Worm (Caenorhabditis elegans) whole organism, late embryonic: Measurements from ENCODE around the gene C36C5.15.

ENCODE experiments used
- C08G9.2 ChIP-seq: sonication (generic microtip); optimal IDR thresholded peaks from 2 replicates; lab custom pipeline; 2016; ENCODE audit warnings: mild to moderate bottlenecking, missing genetic modification characterization, moderate library complexity, missing compliant biosample characterization
- K09A11.1 ChIP-seq: sonication (generic microtip); optimal IDR thresholded peaks from 2 replicates; lab custom pipeline; 2017; ENCODE audit warnings: antibody characterized with exemption, mild to moderate bottlenecking, missing genetic modification characterization, missing compliant biosample characterization; ENCODE audit not compliant: insufficient read depth
- ceh-14 ChIP-seq: sonication (generic microtip); optimal IDR thresholded peaks from 2 replicates; lab custom pipeline; 2016; ENCODE audit warnings: missing genotype, missing genetic modification characterization, missing compliant biosample characterization
- ets-4 ChIP-seq: sonication (generic microtip); optimal IDR thresholded peaks from 2 replicates; lab custom pipeline; 2016; ENCODE audit warnings: missing genetic modification characterization, missing compliant biosample characterization
- pha-2 ChIP-seq: sonication (generic microtip); optimal IDR thresholded peaks from 2 replicates; lab custom pipeline; 2017; ENCODE audit warnings: mild to moderate bottlenecking, missing genetic modification characterization, missing compliant biosample characterization
- pqm-1 ChIP-seq: sonication (generic microtip); optimal IDR thresholded peaks from 2 replicates; lab custom pipeline; 2016; ENCODE audit warnings: missing genetic modification characterization, missing compliant biosample characterization

ce11 chrV:3119185-3119584, 49.4 kb downstream of the C36C5.15 start:
- TF ChIP-seq ceh-14 (tag; lab: Kevin White, UChicago) (no peak), C08G9.2 (tag; lab: Kevin White, UChicago) (no peak), ets-4 (no peak), pqm-1 (tag; lab: Kevin White, UChicago) (no peak), K09A11.1 (tag; lab: Kevin White, UChicago) (no peak), pha-2 (tag; lab: Kevin White, UChicago) (no peak)
